Fruit fly (Drosophila melanogaster) whole organism, embryonic: ENCODE measurements around the gene fzo.
A peak's percentile ranks its signal among the peaks of the same experiment; 100 is the strongest.

ENCODE experiments used
- ATbp ChIP-seq: fragments of 200-800 bp; sonication (Bioruptor generic); optimal IDR thresholded peaks from 2 replicates; lab custom pipeline; 2017; ENCODE audit warnings: missing biosample characterization, mild to moderate bottlenecking, missing genetic modification characterization, missing genetic modification reagents
- CG10543 ChIP-seq: fragments of 200-800 bp; sonication (Bioruptor generic); optimal IDR thresholded peaks from 3 replicates; lab custom pipeline; 2017; ENCODE audit warnings: missing biosample characterization, mild to moderate bottlenecking, missing genetic modification characterization, moderate library complexity
- CG12071 ChIP-seq: fragments of 200-800 bp; sonication (Bioruptor generic); optimal IDR thresholded peaks from 3 replicates; lab custom pipeline; 2018; ENCODE audit warnings: missing biosample characterization, mild to moderate bottlenecking, missing genetic modification characterization
- CG12391 ChIP-seq: fragments of 200-800 bp; sonication (Bioruptor generic); optimal IDR thresholded peaks from 3 replicates; lab custom pipeline; 2018; ENCODE audit warnings: missing biosample characterization, mild to moderate bottlenecking, missing genetic modification characterization, moderate library complexity
- CG12659 ChIP-seq: fragments of 200-800 bp; sonication (Bioruptor generic); optimal IDR thresholded peaks from 3 replicates; lab custom pipeline; 2017; ENCODE audit warnings: mild to moderate bottlenecking, missing biosample characterization, missing genetic modification reagents, missing genetic modification characterization
- CG15514 ChIP-seq: fragments of 200-800 bp; sonication (Bioruptor generic); optimal IDR thresholded peaks from 3 replicates; lab custom pipeline; 2017; ENCODE audit warnings: missing biosample characterization, missing genetic modification characterization, mild to moderate bottlenecking, moderate library complexity, missing genetic modification reagents
- CG1602 ChIP-seq: fragments of 200-800 bp; sonication (Bioruptor generic); optimal IDR thresholded peaks from 3 replicates; lab custom pipeline; 2016; ENCODE audit warnings: missing biosample characterization, missing genetic modification characterization
- CG2116 ChIP-seq: fragments of 200-800 bp; sonication (Bioruptor generic); optimal IDR thresholded peaks from 3 replicates; lab custom pipeline; 2018; ENCODE audit warnings: missing biosample characterization, mild to moderate bottlenecking, missing genetic modification characterization
- CG31224 ChIP-seq: fragments of 200-800 bp; sonication (Bioruptor generic); IDR thresholded peaks from 2 replicates; pipeline ENCODE4 v1.3.6; 2022; ENCODE audit warnings: missing biosample characterization, missing genetic modification characterization
- CG31388 ChIP-seq: fragments of 200-800 bp; sonication (Bioruptor generic); optimal IDR thresholded peaks from 2 replicates; lab custom pipeline; 2016; ENCODE audit warnings: missing biosample characterization, missing genetic modification characterization
- CG3847 ChIP-seq: fragments of 200-800 bp; sonication (Bioruptor generic); IDR thresholded peaks from 2 replicates; pipeline ENCODE4 v1.3.6; 2022; ENCODE audit warnings: missing biosample characterization, missing genetic modification characterization
- CG4404 ChIP-seq: fragments of 200-800 bp; sonication (Bioruptor generic); IDR thresholded peaks from 2 replicates; pipeline ENCODE4 v1.3.6; 2022; ENCODE audit warnings: missing biosample characterization, missing genetic modification characterization
- CG6683 ChIP-seq: fragments of 200-800 bp; sonication (Bioruptor generic); optimal IDR thresholded peaks from 2 replicates; lab custom pipeline; 2017; ENCODE audit warnings: missing biosample characterization, mild to moderate bottlenecking, missing genetic modification characterization, missing genetic modification reagents
- CG8290 ChIP-seq, 3 experiments: fragments of 200-800 bp; sonication (Bioruptor generic); optimal IDR thresholded peaks; 2 replicates each; lab custom pipeline; 2016 to 2019; ENCODE audit warnings: missing biosample characterization in 3 of 3, missing genetic modification characterization in 3 of 3, mild to moderate bottlenecking in 2 of 3, moderate library complexity in 1 of 3
- CG9215 ChIP-seq: fragments of 200-800 bp; sonication (Bioruptor generic); IDR thresholded peaks from 2 replicates; pipeline ENCODE4 v1.3.6; 2022; ENCODE audit warnings: missing biosample characterization, missing genetic modification characterization
- CTCF ChIP-seq: fragments of 200-800 bp; sonication (Bioruptor generic); optimal IDR thresholded peaks from 2 replicates; lab custom pipeline; 2017; ENCODE audit warnings: missing biosample characterization, mild to moderate bottlenecking, missing genetic modification characterization, moderate library complexity
- Camta ChIP-seq: fragments of 200-800 bp; sonication (Bioruptor generic); optimal IDR thresholded peaks from 2 replicates; lab custom pipeline; 2016; ENCODE audit warnings: missing biosample characterization, missing genetic modification characterization
- CoRest ChIP-seq: fragments of 200-800 bp; sonication (Bioruptor generic); optimal IDR thresholded peaks from 3 replicates; lab custom pipeline; 2018; ENCODE audit warnings: missing biosample characterization, mild to moderate bottlenecking, missing genetic modification characterization, moderate library complexity
- E2f2 ChIP-seq: fragments of 200-800 bp; sonication (Bioruptor generic); IDR thresholded peaks from 2 replicates; pipeline ENCODE4 v1.3.6; 2022; ENCODE audit warnings: missing biosample characterization, missing genetic modification characterization
- Fer3 ChIP-seq: fragments of 200-800 bp; sonication (Bioruptor generic); optimal IDR thresholded peaks from 2 replicates; lab custom pipeline; 2018; ENCODE audit warnings: missing biosample characterization, mild to moderate bottlenecking, missing genetic modification characterization, moderate library complexity
- Hey ChIP-seq: fragments of 200-800 bp; sonication (Bioruptor generic); optimal IDR thresholded peaks from 3 replicates; lab custom pipeline; 2018; ENCODE audit warnings: missing biosample characterization, mild to moderate bottlenecking, missing genetic modification characterization
- Hmr ChIP-seq: fragments of 200-800 bp; sonication (Bioruptor generic); optimal IDR thresholded peaks from 3 replicates; lab custom pipeline; 2017; ENCODE audit warnings: mild to moderate bottlenecking, missing biosample characterization, missing genetic modification reagents, missing genetic modification characterization
- Hr3 ChIP-seq: fragments of 200-800 bp; sonication (Bioruptor generic); optimal IDR thresholded peaks from 3 replicates; lab custom pipeline; 2016; ENCODE audit warnings: missing biosample characterization, missing genetic modification characterization
- Jarid2 ChIP-seq: fragments of 200-800 bp; sonication (Bioruptor generic); optimal IDR thresholded peaks from 3 replicates; lab custom pipeline; 2017; ENCODE audit warnings: mild to moderate bottlenecking, missing biosample characterization, missing genetic modification reagents, missing genetic modification characterization
- Meics ChIP-seq: fragments of 200-800 bp; sonication (Bioruptor generic); optimal IDR thresholded peaks from 2 replicates; lab custom pipeline; 2017; ENCODE audit warnings: missing biosample characterization, mild to moderate bottlenecking, missing genetic modification characterization
- Myb ChIP-seq: fragments of 200-800 bp; sonication (Bioruptor generic); optimal IDR thresholded peaks from 2 replicates; lab custom pipeline; 2016; ENCODE audit warnings: missing biosample characterization, missing genetic modification characterization
- Poxn ChIP-seq: fragments of 200-800 bp; sonication (Bioruptor generic); IDR thresholded peaks from 2 replicates; pipeline ENCODE4 v1.3.6; 2022; ENCODE audit warnings: missing biosample characterization, missing genetic modification characterization
- Rx ChIP-seq: fragments of 200-800 bp; sonication (Bioruptor generic); IDR thresholded peaks from 2 replicates; pipeline ENCODE4 v1.3.6; 2022; ENCODE audit warnings: missing biosample characterization, missing genetic modification characterization
- Sry-δ ChIP-seq: fragments of 200-800 bp; sonication (Bioruptor generic); optimal IDR thresholded peaks from 2 replicates; lab custom pipeline; 2016; ENCODE audit warnings: missing biosample characterization, missing genetic modification characterization
- br ChIP-seq: fragments of >200 bp; optimal IDR thresholded peaks from 2 replicates; lab custom pipeline; 2017
- chn ChIP-seq: fragments of 200-800 bp; sonication (Bioruptor generic); optimal IDR thresholded peaks from 2 replicates; lab custom pipeline; 2016; ENCODE audit warnings: missing biosample characterization, missing genetic modification characterization
- dati ChIP-seq: fragments of 200-800 bp; sonication (Bioruptor generic); IDR thresholded peaks from 2 replicates; pipeline ENCODE4 v1.3.6; 2022; ENCODE audit warnings: missing biosample characterization, missing genetic modification characterization
- esg ChIP-seq: fragments of 200-800 bp; sonication (Bioruptor generic); conservative IDR thresholded peaks from 2 replicates; pipeline ENCODE4 v1.3.6; 2022; ENCODE audit warnings: missing biosample characterization, missing genetic modification characterization
- gem ChIP-seq: fragments of 200-800 bp; sonication (Bioruptor generic); optimal IDR thresholded peaks from 2 replicates; lab custom pipeline; 2019; ENCODE audit warnings: missing biosample characterization, mild to moderate bottlenecking, missing genetic modification characterization, moderate library complexity
- hbn ChIP-seq: fragments of 200-800 bp; sonication (Bioruptor generic); IDR thresholded peaks from 2 replicates; pipeline ENCODE4 v1.3.6; 2022; ENCODE audit warnings: missing biosample characterization, missing genetic modification characterization; ENCODE audit not compliant: partially characterized antibody
- insv ChIP-seq, 2 experiments: fragments of 200-800 bp; sonication (Bioruptor generic); optimal IDR thresholded peaks; 3 replicates each; lab custom pipeline; 2016 to 2018; ENCODE audit warnings: missing biosample characterization in 2 of 2, missing genetic modification characterization in 2 of 2
- nmo ChIP-seq: fragments of 200-800 bp; sonication (Bioruptor generic); optimal IDR thresholded peaks from 2 replicates; lab custom pipeline; 2018; ENCODE audit warnings: missing biosample characterization, mild to moderate bottlenecking, missing genetic modification characterization, moderate library complexity
- phol ChIP-seq: fragments of 200-800 bp; sonication (Bioruptor generic); optimal IDR thresholded peaks from 3 replicates; lab custom pipeline; 2018; ENCODE audit warnings: missing biosample characterization, mild to moderate bottlenecking, missing genetic modification characterization, moderate library complexity
- pita ChIP-seq: fragments of 200-800 bp; sonication (Bioruptor generic); optimal IDR thresholded peaks from 2 replicates; lab custom pipeline; 2017; ENCODE audit warnings: missing biosample characterization, mild to moderate bottlenecking, missing genetic modification characterization
- ro ChIP-seq: fragments of 200-800 bp; sonication (Bioruptor generic); IDR thresholded peaks from 2 replicates; pipeline ENCODE4 v1.3.6; 2022; ENCODE audit warnings: missing biosample characterization, missing genetic modification characterization
- scrt ChIP-seq: fragments of 200-800 bp; sonication (Bioruptor generic); optimal IDR thresholded peaks from 2 replicates; lab custom pipeline; 2018; ENCODE audit warnings: missing biosample characterization, mild to moderate bottlenecking, missing genetic modification characterization, moderate library complexity
- sisA ChIP-seq: fragments of 200-800 bp; sonication (Bioruptor generic); IDR thresholded peaks from 2 replicates; pipeline ENCODE4 v1.3.6; 2022; ENCODE audit warnings: missing biosample characterization, missing genetic modification characterization
- slbo ChIP-seq: fragments of 200-800 bp; sonication (Bioruptor generic); IDR thresholded peaks from 2 replicates; pipeline ENCODE4 v1.3.6; 2022; ENCODE audit warnings: missing biosample characterization, missing genetic modification characterization
- ssp ChIP-seq: fragments of 200-800 bp; sonication (Bioruptor generic); IDR thresholded peaks from 2 replicates; pipeline ENCODE4 v1.3.6; 2022; ENCODE audit warnings: missing biosample characterization, missing genetic modification characterization
- stwl ChIP-seq: fragments of 200-800 bp; sonication (Bioruptor generic); optimal IDR thresholded peaks from 3 replicates; lab custom pipeline; 2018; ENCODE audit warnings: missing biosample characterization, mild to moderate bottlenecking, missing genetic modification characterization, moderate library complexity
- twi ChIP-seq: fragments of 200-800 bp; optimal IDR thresholded peaks from 2 replicates; lab custom pipeline; 2019; ENCODE audit warnings: missing biosample characterization, mild to moderate bottlenecking, missing genetic modification characterization, moderate library complexity
- vnd ChIP-seq: fragments of 200-800 bp; sonication (Bioruptor generic); IDR thresholded peaks from 3 replicates; pipeline ENCODE4 v1.3.6; 2022; ENCODE audit warnings: missing biosample characterization, missing genetic modification characterization; ENCODE audit not compliant: partially characterized antibody
- zen ChIP-seq: fragments of 200-800 bp; sonication (Bioruptor generic); optimal IDR thresholded peaks from 3 replicates; lab custom pipeline; 2018; ENCODE audit warnings: missing biosample characterization, mild to moderate bottlenecking, missing genetic modification characterization, moderate library complexity

The fzo gene

DNA sequence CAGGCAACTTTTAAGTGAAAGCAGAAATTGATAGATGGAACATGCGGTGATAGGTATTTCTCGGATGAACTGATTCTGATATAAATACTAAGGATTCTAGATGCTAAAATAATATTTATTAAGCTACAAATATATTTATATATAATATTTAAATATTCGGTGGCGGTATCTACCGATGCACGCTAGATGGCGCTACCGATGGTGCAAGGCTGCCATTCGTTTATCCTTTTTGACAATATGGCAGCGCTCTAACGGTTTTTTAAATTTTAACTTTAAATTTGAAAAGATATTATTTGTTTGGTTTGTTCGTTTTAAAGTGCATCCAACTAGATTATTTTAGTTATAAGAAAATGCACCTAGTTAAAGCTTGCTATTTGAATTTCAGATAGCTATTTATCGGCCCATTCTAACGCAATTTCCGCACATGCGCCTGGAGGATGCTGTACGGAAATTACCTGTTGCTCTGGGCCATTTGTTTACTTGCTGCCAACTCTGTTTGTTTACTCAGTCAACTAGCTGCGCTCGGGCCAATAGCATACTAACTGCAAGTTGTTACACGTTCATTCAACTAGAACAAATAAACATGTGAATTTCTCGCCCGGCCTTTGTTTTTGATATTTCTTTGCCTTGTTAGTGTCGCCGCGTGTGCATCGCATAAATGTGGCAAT is 44.4 kb downstream of the fzo start, which contains the start of gene VhaAC39-2 (continued):
- TF ChIP-seq CG2116 (GFP tag; lab: Kevin White, UChicago) (peak; percentile 42), ro (GFP tag; lab: Robert Waterston, UW) (no peak), Meics (peak; percentile 23), chn (GFP tag; lab: Kevin White, UChicago) (no peak), Poxn (GFP tag; lab: Robert Waterston, UW) (no peak), CG31388 (GFP tag; lab: Kevin White, UChicago) (no peak), E2f2 (peak; percentile 68), dati (GFP tag; lab: Robert Waterston, UW) (no peak), vnd (GFP tag; lab: Robert Waterston, UW) (no peak), CG3847 (GFP tag; lab: Robert Waterston, UW) (peak; percentile 48), sisA (GFP tag; lab: Robert Waterston, UW) (peak; percentile 54), CoRest (tag; lab: Kevin White, UChicago) (peak; percentile 33), CG10543 (GFP tag; lab: Kevin White, UChicago) (no peak), Rx (GFP tag; lab: Robert Waterston, UW) (no peak), Hey (tag; lab: Kevin White, UChicago) (no peak), CG31224 (GFP tag; lab: Robert Waterston, UW) (no peak), zen (peak; percentile 6), CG4404 (GFP tag; lab: Robert Waterston, UW) (no peak), Hr3 (GFP tag; lab: Kevin White, UChicago) (peak; percentile 27), insv (GFP tag; optimal IDR thresholded peaks at IDR 0.05; lab: Kevin White, UChicago) (peak in 1 of 2 experiments; percentile 3), CTCF (GFP tag; lab: Kevin White, UChicago) (peak; percentile 95), CG15514 (peak; percentile 6), ssp (GFP tag; lab: Robert Waterston, UW) (no peak), CG12391 (tag; lab: Kevin White, UChicago) (peak; percentile 22), stwl (tag; lab: Kevin White, UChicago) (peak; percentile 36), CG1602 (no peak), hbn (no peak), pita (GFP tag; lab: Kevin White, UChicago) (peak; percentile 9), Camta (GFP tag; lab: Kevin White, UChicago) (no peak), Hmr (GFP tag; lab: Kevin White, UChicago) (peak; percentile 24), Myb (GFP tag; lab: Kevin White, UChicago) (peak; percentile 88), twi (tag; lab: Kevin White, UChicago) (no peak), phol (tag; lab: Kevin White, UChicago) (peak; percentile 73), gem (tag; lab: Kevin White, UChicago) (peak; percentile 14), br (lab: Kevin White, UChicago) (no peak), Sry-δ (no peak), nmo (GFP tag; lab: Kevin White, UChicago) (peak; percentile 28), CG9215 (GFP tag; lab: Robert Waterston, UW) (no peak), CG12071 (GFP tag; lab: Kevin White, UChicago) (no peak), Fer3 (tag; lab: Kevin White, UChicago) (no peak), CG8290 (GFP tag; optimal IDR thresholded peaks at IDR 0.05; lab: Kevin White, UChicago) (no peak), CG8290 (tag; optimal IDR thresholded peaks at IDR 0.05; lab: Kevin White, UChicago) (no peak), ATbp (GFP tag; lab: Kevin White, UChicago) (no peak), CG6683 (no peak), slbo (GFP tag; lab: Robert Waterston, UW) (peak; percentile 55), Jarid2 (GFP tag; lab: Kevin White, UChicago) (peak; percentile 12), scrt (GFP tag; lab: Kevin White, UChicago) (peak; percentile 93), CG12659 (GFP tag; lab: Kevin White, UChicago) (no peak), esg (GFP tag; lab: Robert Waterston, UW) (no peak)
